Fruit fly (Drosophila melanogaster): ENCODE results near the gene ZC3H3.
A peak's percentile ranks its signal among the peaks of the same experiment; 100 is the strongest.

ZC3H3 gene

DNA sequence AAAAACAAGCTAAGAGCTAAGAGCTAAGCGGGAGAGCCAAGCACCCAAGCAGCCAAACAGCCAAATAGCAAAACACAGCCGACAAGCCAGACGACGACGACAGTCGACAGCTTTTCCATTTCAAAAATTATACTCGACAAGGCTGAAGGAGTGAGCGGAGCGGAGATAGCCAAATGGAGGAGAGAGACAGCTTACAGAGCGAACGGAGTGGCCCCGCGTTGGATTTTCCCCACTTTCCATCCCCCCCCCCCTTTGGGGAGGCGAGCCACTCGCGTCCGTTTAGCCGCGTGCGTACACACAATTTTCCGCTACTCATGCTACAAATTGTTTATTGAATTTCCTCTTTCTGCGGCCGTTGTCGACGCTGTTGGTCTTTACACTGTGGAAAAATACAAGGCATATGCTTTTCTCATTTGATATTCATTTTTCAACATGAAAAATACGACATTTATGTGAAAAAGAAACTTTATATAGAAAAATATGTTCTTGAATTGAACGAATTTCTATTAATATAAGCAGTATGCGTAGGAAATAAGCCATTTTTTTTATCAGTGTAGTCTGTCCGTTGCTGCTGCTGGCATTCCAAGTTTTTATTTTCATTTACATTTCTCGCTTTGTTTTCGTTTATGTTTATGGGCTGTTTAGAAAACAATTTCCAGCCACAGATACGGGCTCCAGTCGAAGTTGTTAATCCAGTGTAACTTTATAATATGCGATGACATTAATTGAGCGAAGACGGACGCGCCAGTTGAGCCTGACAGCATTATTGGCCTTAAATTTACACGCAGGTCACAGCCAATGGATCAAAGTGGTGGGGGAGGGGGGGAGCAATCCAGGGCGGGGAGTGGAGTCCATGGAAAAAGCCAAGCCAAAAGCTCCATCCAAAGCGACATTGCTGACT lies 51.4 kb downstream of the ZC3H3 start (continued):
- TF ChIP-seq nom (GFP tag; optimal IDR thresholded peaks at IDR 0.05) (peak; percentile 86), CG33557 (GFP tag; optimal IDR thresholded peaks at IDR 0.05) (peak; percentile 98), chinmo (GFP tag; IDR thresholded peaks at IDR 0.05; ENCODE audit: partially characterized antibody) (0 out of 4 replicates have a peak, but pooled peaks have one; percentile 59), danr (GFP tag; IDR thresholded peaks at IDR 0.05) (peak; percentile 95), CG3838 (GFP tag; optimal IDR thresholded peaks at IDR 0.05) (peak; percentile 96), bbx (GFP tag; IDR thresholded peaks at IDR 0.05; ENCODE audit: partially characterized antibody) (peak; percentile 51), toy (GFP tag; IDR thresholded peaks at IDR 0.05) (peak; percentile 95), CG12104 (GFP tag; optimal IDR thresholded peaks at IDR 0.05) (peak; percentile 98), tio (GFP tag; optimal IDR thresholded peaks at IDR 0.05) (peak; percentile 99), kay (GFP tag; optimal IDR thresholded peaks at IDR 0.05) (peak; percentile 94), CG12391 (tag; optimal IDR thresholded peaks at IDR 0.05) (peak; percentile 99), CG14667 (GFP tag; IDR thresholded peaks at IDR 0.05) (peak; percentile 96), CG2120 (GFP tag; optimal IDR thresholded peaks at IDR 0.05) (peak; percentile 98), CG31365 (tag; optimal IDR thresholded peaks at IDR 0.05) (peak; percentile 87), CG3065 (GFP tag; optimal IDR thresholded peaks at IDR 0.05) (peak; percentile 97), tll (GFP tag; optimal IDR thresholded peaks at IDR 0.05) (peak in 1 of 2 experiments; percentile 54), croc (GFP tag; conservative IDR thresholded peaks at IDR 0.05) (peak; percentile 98), CG33213 (GFP tag; optimal IDR thresholded peaks at IDR 0.05) (peak; percentile 97), sob (GFP tag; IDR thresholded peaks at IDR 0.05) (peak; percentile 97), CG13296 (GFP tag; optimal IDR thresholded peaks at IDR 0.05) (peak; percentile 95), pan (optimal IDR thresholded peaks at IDR 0.05) (no peak), pan (GFP tag; optimal IDR thresholded peaks at IDR 0.05 in 1 of 2, IDR thresholded peaks at IDR 0.05 in 1 of 2) (peak in 1 of 2 experiments; percentile 98), CG17328 (GFP tag; IDR thresholded peaks at IDR 0.05) (peak; percentile 99), jumu (GFP tag; optimal IDR thresholded peaks at IDR 0.05) (peak; percentile 97), CG9609 (GFP tag; optimal IDR thresholded peaks at IDR 0.05) (peak; percentile 96), dmrt99B (tag; optimal IDR thresholded peaks at IDR 0.05) (peak; percentile 99), salm (tag; optimal IDR thresholded peaks at IDR 0.05) (peak; percentile 99), CG10147 (GFP tag; optimal IDR thresholded peaks at IDR 0.05) (peak; percentile 98), run (tag; optimal IDR thresholded peaks at IDR 0.05) (peak; percentile 99), Dip2 (GFP tag; IDR thresholded peaks at IDR 0.05) (peak; percentile 60; the same call in 1 of the 2 replicates), maf-S (GFP tag; optimal IDR thresholded peaks at IDR 0.05) (peak; percentile 96), Ets65A (GFP tag) (peak; percentile 99), CTCF (GFP tag; optimal IDR thresholded peaks at IDR 0.05) (peak; percentile 73), dan (GFP tag; IDR thresholded peaks at IDR 0.05) (peak; percentile 88), GATAe (GFP tag; conservative IDR thresholded peaks at IDR 0.05) (peak; percentile 86), CG12155 (GFP tag; optimal IDR thresholded peaks at IDR 0.05) (peak; percentile 97), zf30C (GFP tag; optimal IDR thresholded peaks at IDR 0.05) (peak; percentile 95), CG11695 (GFP tag; IDR thresholded peaks at IDR 0.05) (peak; percentile 98), z (GFP tag; IDR thresholded peaks at IDR 0.05) (peak; percentile 88), CG3726 (GFP tag; IDR thresholded peaks at IDR 0.05) (peak; percentile 98), CG4282 (GFP tag; optimal IDR thresholded peaks at IDR 0.05) (peak; percentile 85), bigmax (GFP tag; optimal IDR thresholded peaks at IDR 0.05) (peak; percentile 24), CG2678 (tag; optimal IDR thresholded peaks at IDR 0.05) (peak; percentile 98), Nf-YC (tag; optimal IDR thresholded peaks at IDR 0.05) (peak; percentile 86), Mes4 (GFP tag; optimal IDR thresholded peaks at IDR 0.05) (peak; percentile 98), CG17385 (GFP tag; optimal IDR thresholded peaks at IDR 0.05) (peak; percentile 97), Poxn (GFP tag; IDR thresholded peaks at IDR 0.05) (peak; percentile 92), Bdp1 (GFP tag; optimal IDR thresholded peaks at IDR 0.05) (peak; percentile 92), CG11093 (GFP tag; IDR thresholded peaks at IDR 0.05) (peak; percentile 97), CG11560 (tag; IDR thresholded peaks at IDR 0.05) (peak; percentile 89)
